Worm (Caenorhabditis elegans) whole organism, mixed stage, embryonic: ENCODE results near the gene F01D5.1.

Experiments
- blmp-1 ChIP-seq: fragments of 150-350 bp; optimal IDR thresholded peaks from 2 replicates; lab custom pipeline; 2014; ENCODE audit warnings: missing biosample characterization, missing genetic modification characterization
- elt-1 ChIP-seq: sonication (generic microtip); optimal IDR thresholded peaks from 2 replicates; lab custom pipeline; 2017; ENCODE audit warnings: missing genetic modification characterization, mild to moderate bottlenecking, missing compliant biosample characterization, antibody characterized with exemption, moderate library complexity, borderline replicate concordance; ENCODE audit not compliant: insufficient read depth
- elt-3 ChIP-seq: fragments of 150-350 bp; optimal IDR thresholded peaks from 2 replicates; lab custom pipeline; 2014; ENCODE audit warnings: missing biosample characterization, missing genetic modification characterization
- lsy-2 ChIP-seq: fragments of 150-350 bp; optimal IDR thresholded peaks from 2 replicates; lab custom pipeline; 2014; ENCODE audit warnings: missing biosample characterization, missing genetic modification characterization
- nhr-237 ChIP-seq: fragments of 150-350 bp; optimal IDR thresholded peaks from 2 replicates; lab custom pipeline; 2014; ENCODE audit warnings: missing biosample characterization, missing genetic modification characterization
- nhr-28 ChIP-seq: fragments of 150-350 bp; optimal IDR thresholded peaks from 2 replicates; lab custom pipeline; 2014; ENCODE audit warnings: missing biosample characterization, missing genetic modification characterization
- nhr-76 ChIP-seq: sonication (generic microtip); optimal IDR thresholded peaks from 2 replicates; lab custom pipeline; 2017; ENCODE audit warnings: missing biosample characterization, missing genetic modification characterization
- pha-4 ChIP-seq: fragments of 150-350 bp; optimal IDR thresholded peaks from 2 replicates; lab custom pipeline; 2018; ENCODE audit warnings: missing biosample characterization, missing genetic modification reagents, missing genetic modification characterization
- snpc-4 ChIP-seq: fragments of 150-350 bp; optimal IDR thresholded peaks from 2 replicates; lab custom pipeline; 2014; ENCODE audit warnings: missing biosample characterization, missing genetic modification characterization
- sptf-1 ChIP-seq: sonication (generic microtip); optimal IDR thresholded peaks from 2 replicates; lab custom pipeline; 2017; ENCODE audit warnings: mild to moderate bottlenecking, missing genetic modification characterization, moderate library complexity, missing compliant biosample characterization
- tbx-8 ChIP-seq: fragments of 200-800 bp; sonication (Bioruptor generic); optimal IDR thresholded peaks from 2 replicates; lab custom pipeline; 2018; ENCODE audit warnings: mild to moderate bottlenecking, missing genetic modification characterization, moderate library complexity, missing compliant biosample characterization
- unc-39 ChIP-seq: fragments of 150-350 bp; optimal IDR thresholded peaks from 2 replicates; lab custom pipeline; 2014; ENCODE audit warnings: missing biosample characterization, missing genetic modification characterization
- unc-62 ChIP-seq: fragments of 150-350 bp; optimal IDR thresholded peaks from 2 replicates; lab custom pipeline; 2014; ENCODE audit warnings: missing biosample characterization, missing genetic modification reagents, missing genetic modification characterization
- ztf-11 ChIP-seq: fragments of 150-350 bp; optimal IDR thresholded peaks from 2 replicates; lab custom pipeline; 2014; ENCODE audit warnings: missing biosample characterization, missing genetic modification characterization

DNA sequence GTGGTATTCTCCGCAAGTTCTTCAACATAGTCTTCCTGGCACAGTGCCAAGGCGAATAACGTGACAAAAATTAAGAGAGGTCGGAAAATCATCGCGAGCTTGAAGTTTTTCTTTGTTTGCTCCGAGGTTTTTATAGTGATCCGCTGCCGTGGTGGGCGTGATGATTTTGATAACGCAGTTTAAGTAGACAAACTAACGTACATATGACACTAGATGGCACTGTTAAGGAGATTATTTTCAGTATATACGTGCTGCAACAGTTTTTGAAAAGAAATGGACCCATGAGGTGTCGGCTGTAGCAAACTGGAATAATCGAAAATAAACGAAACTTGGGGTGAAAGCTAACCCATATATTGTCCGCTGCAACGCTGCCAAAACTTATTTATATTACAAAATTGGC is 4.8 kb upstream of the F01D5.1 start, which contains the start of gene F01D5.5:
- no peak for TF ChIP-seq snpc-4 (tag; lab: Kevin White, UChicago)
- no peak for TF ChIP-seq elt-3 (tag; lab: Kevin White, UChicago)
- TF ChIP-seq ztf-11 (tag; lab: Kevin White, UChicago): no peak
- no peak for TF ChIP-seq sptf-1
- no peak for TF ChIP-seq elt-1 (tag; lab: Kevin White, UChicago)
- no peak for TF ChIP-seq tbx-8 (GFP tag; lab: Kevin White, UChicago)
- TF ChIP-seq pha-4 (tag; lab: Kevin White, UChicago): no peak
- TF ChIP-seq unc-39 (tag; lab: Kevin White, UChicago): no peak
- no peak for TF ChIP-seq nhr-28 (tag; lab: Kevin White, UChicago)
- TF ChIP-seq nhr-237 (tag; lab: Kevin White, UChicago): no peak
- no peak for TF ChIP-seq blmp-1 (tag; lab: Kevin White, UChicago)
- no peak for TF ChIP-seq lsy-2
- no peak for TF ChIP-seq nhr-76 (tag; lab: Kevin White, UChicago)
- TF ChIP-seq unc-62: no peak
